Worm (Caenorhabditis elegans) whole organism, midembryonic: Measurements from ENCODE around the gene B0545.4.

Experiments
- T22C8.4 ChIP-seq: fragments of 200-800 bp; sonication (Bioruptor generic); IDR thresholded peaks from 2 replicates; pipeline ENCODE4 v1.3.6; 2022; ENCODE audit warnings: missing genetic modification characterization, missing compliant biosample characterization
- cog-1 ChIP-seq: sonication (generic microtip); optimal IDR thresholded peaks from 2 replicates; lab custom pipeline; 2016; ENCODE audit warnings: missing genetic modification characterization, missing compliant biosample characterization
- flt-1 ChIP-seq: fragments of 200-800 bp; sonication (Bioruptor generic); IDR thresholded peaks from 2 replicates; pipeline ENCODE4 v1.3.6; 2022; ENCODE audit warnings: missing genetic modification characterization, missing compliant biosample characterization
- klf-2 ChIP-seq: fragments of 200-800 bp; sonication (Bioruptor generic); conservative IDR thresholded peaks from 2 replicates; pipeline ENCODE4 v1.3.6; 2022; ENCODE audit warnings: missing genetic modification reagents, missing genetic modification characterization, missing compliant biosample characterization
- med-1 ChIP-seq: sonication (generic microtip); optimal IDR thresholded peaks from 2 replicates; lab custom pipeline; 2017; ENCODE audit warnings: missing genetic modification characterization, mild to moderate bottlenecking, missing compliant biosample characterization, antibody characterized with exemption, missing genetic modification reagents; ENCODE audit not compliant: insufficient read depth
- ref-1 ChIP-seq: fragments of 200-800 bp; sonication (Bioruptor generic); conservative IDR thresholded peaks from 2 replicates; pipeline ENCODE4 v1.3.6; 2022; ENCODE audit warnings: missing genetic modification reagents, missing genetic modification characterization, missing compliant biosample characterization
- ztf-23 ChIP-seq: fragments of 200-800 bp; sonication (Bioruptor generic); IDR thresholded peaks from 2 replicates; pipeline ENCODE4 v1.3.6; 2022; ENCODE audit warnings: missing genetic modification reagents, missing genetic modification characterization, missing compliant biosample characterization
- ztf-29 ChIP-seq: fragments of 200-800 bp; sonication (Bioruptor generic); IDR thresholded peaks from 2 replicates; pipeline ENCODE4 v1.3.6; 2022; ENCODE audit warnings: missing genetic modification reagents, missing genetic modification characterization, missing compliant biosample characterization

DNA sequence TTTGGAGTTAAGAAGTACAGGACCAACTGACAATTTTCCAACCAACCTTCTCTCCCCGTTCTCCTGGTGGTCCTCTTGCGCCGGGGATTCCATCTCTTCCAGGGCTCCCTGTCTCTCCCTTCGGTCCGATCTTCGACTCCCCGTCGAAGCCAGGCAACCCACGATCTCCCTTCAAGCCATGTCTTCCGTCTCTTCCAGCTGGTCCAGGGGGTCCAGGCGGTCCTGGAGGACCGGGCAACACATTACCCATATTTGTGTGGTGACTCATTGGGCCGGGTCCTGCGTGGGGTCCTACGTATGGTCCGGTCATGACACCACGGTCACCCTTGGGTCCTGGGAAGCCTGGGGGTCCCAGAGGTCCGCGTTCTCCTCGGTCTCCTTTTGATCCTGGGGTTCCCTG is 31.8 kb upstream of the B0545.4 start:
- TF ChIP-seq med-1 (GFP tag; lab: Kevin White, UChicago), result no peak
- no peak for TF ChIP-seq klf-2 (GFP tag; lab: Robert Waterston, UW)
- TF ChIP-seq T22C8.4, result no peak
- TF ChIP-seq flt-1 (GFP tag; lab: Robert Waterston, UW), result no peak
- no peak for TF ChIP-seq ztf-23 (GFP tag; lab: Robert Waterston, UW)
- no peak for TF ChIP-seq ztf-29
- no peak for TF ChIP-seq cog-1 (tag; lab: Kevin White, UChicago)
- no peak for TF ChIP-seq ref-1
